Worm (Caenorhabditis elegans): Measurements from ENCODE around the gene acly-1.

The acly-1 gene

DNA sequence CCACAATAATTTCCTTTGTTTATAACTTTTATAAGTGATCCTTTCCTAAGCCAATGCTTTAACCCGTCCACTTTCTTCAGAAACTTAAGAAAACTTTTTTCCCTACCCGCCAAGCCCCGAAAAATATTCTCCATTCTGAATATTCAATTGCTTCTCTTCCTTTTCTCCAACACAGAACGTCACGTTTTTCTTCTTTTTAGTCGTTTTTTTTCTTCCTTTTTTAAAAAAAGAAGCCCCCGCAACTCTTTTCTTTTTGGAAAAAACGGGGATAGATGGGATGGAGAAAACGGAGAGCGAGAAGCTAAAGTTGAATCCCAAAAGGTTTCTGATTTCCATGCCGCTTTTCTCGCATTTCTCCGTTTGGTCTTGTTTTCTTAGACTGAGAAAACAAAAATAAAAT, 773 bp upstream of the acly-1 start:
- TF ChIP-seq hlh-30 (tag; optimal IDR thresholded peaks at IDR 0.05; ENCODE audit: insufficient read depth) = peak; percentile 17
- TF ChIP-seq gei-8 (GFP tag; optimal IDR thresholded peaks at IDR 0.05) = no peak
- no peak for TF ChIP-seq R02D3.7 (tag; optimal IDR thresholded peaks at IDR 0.05)

DNA sequence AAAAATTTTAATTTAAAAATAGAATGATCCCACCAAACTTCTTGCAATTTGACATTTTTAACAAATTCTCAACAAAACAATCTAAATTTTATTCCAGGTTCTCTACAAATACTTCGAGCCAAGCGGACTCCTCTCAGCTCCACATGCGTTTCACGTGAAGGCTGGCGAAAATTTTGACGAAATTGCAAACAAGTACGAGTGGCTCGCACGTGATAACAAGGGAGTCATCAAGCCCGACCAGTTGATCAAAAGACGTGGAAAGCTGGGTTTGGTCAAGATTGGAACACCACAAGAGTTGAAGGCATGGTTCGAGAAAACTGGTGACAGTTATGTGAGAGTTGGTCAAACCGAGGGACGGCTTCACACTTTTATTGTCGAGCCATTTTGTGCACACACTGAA, 295 bp downstream of the acly-1 start:
- TF ChIP-seq dve-1 (tag; optimal IDR thresholded peaks at IDR 0.05; ENCODE audit: insufficient read depth) (no peak), unc-130 (GFP tag; optimal IDR thresholded peaks at IDR 0.05) (no peak), ztf-7 (tag; optimal IDR thresholded peaks at IDR 0.05) (no peak), T26A8.4 (GFP tag; IDR thresholded peaks at IDR 0.05) (no peak), ceh-32 (tag; optimal IDR thresholded peaks at IDR 0.05; ENCODE audit: poor library complexity) (no peak), ceh-28 (tag; optimal IDR thresholded peaks at IDR 0.05) (no peak), unc-62 (GFP tag; optimal IDR thresholded peaks at IDR 0.05 in 1 of 2) (peak in 1 of 2 experiments; percentile 70), unc-62 (tag; optimal IDR thresholded peaks at IDR 0.05) (no peak), daf-8 (GFP tag; IDR thresholded peaks at IDR 0.05) (no peak), saeg-2 (GFP tag; IDR thresholded peaks at IDR 0.05) (no peak), zfp-2 (tag; optimal IDR thresholded peaks at IDR 0.05) (no peak), arid-1 (GFP tag; conservative IDR thresholded peaks at IDR 0.05) (no peak), aha-1 (tag) (peak; percentile 36), ces-1 (GFP tag; optimal IDR thresholded peaks at IDR 0.05) (no peak), nhr-11 (tag; optimal IDR thresholded peaks at IDR 0.05) (no peak), dmd-9 (GFP tag; IDR thresholded peaks at IDR 0.05) (no peak), dmd-6 (GFP tag; IDR thresholded peaks at IDR 0.05) (peak; percentile 45; the same call in 1 of the 2 replicates), F44E2.7 (GFP tag; IDR thresholded peaks at IDR 0.05) (no peak), R02D3.7 (tag; optimal IDR thresholded peaks at IDR 0.05) (no peak), pqm-1 (tag; optimal IDR thresholded peaks at IDR 0.05) (no peak), jun-1 (tag; optimal IDR thresholded peaks at IDR 0.05) (no peak), ama-1 (optimal IDR thresholded peaks at IDR 0.05) (no peak), daf-16 (GFP tag; optimal IDR thresholded peaks at IDR 0.05) (no peak), daf-16 (tag; optimal IDR thresholded peaks at IDR 0.05) (peak; percentile 40), T20F7.1 (GFP tag; optimal IDR thresholded peaks at IDR 0.05) (no peak), lsy-2 (tag; optimal IDR thresholded peaks at IDR 0.05) (no peak), rbr-2 (tag; optimal IDR thresholded peaks at IDR 0.05) (no peak), mdt-29 (GFP tag; IDR thresholded peaks at IDR 0.05) (no peak), zag-1 (tag; optimal IDR thresholded peaks at IDR 0.05) (no peak), F10B5.3 (tag; optimal IDR thresholded peaks at IDR 0.05) (no peak), mxl-3 (GFP tag; optimal IDR thresholded peaks at IDR 0.05) (no peak), hlh-30 (tag; optimal IDR thresholded peaks at IDR 0.05; ENCODE audit: insufficient read depth) (peak; percentile 71), tra-1 (GFP tag; IDR thresholded peaks at IDR 0.05) (no peak), D1046.2 (GFP tag; IDR thresholded peaks at IDR 0.05) (no peak), hlh-11 (tag; optimal IDR thresholded peaks at IDR 0.05) (peak; percentile 25), egl-43 (GFP tag; IDR thresholded peaks at IDR 0.05) (no peak), mxl-2 (GFP tag; conservative IDR thresholded peaks at IDR 0.05) (peak; percentile 97), hmg-1.1 (GFP tag; IDR thresholded peaks at IDR 0.05) (no peak)

DNA sequence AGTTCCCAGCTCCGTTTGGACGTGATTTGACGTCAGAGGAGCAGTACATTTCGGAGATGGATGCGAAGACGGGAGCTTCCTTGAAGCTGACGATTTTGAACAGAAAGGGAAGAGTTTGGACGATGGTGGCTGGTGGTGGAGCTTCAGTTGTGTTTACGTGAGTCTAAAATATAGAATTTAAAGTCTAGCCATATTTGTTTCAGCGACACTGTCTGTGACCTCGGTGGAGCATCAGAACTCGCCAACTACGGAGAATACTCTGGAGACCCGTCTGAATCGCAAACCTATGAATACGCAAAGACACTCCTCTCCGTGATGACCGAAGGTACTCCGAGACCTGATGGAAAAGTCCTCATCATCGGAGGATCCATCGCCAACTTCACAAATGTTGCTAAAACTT, 1.2 kb downstream of the acly-1 start:
- no peak for TF ChIP-seq egl-43 (GFP tag; IDR thresholded peaks at IDR 0.05)
- TF ChIP-seq nhr-28 (tag; optimal IDR thresholded peaks at IDR 0.05) = no peak
- TF ChIP-seq F10B5.3 (tag; optimal IDR thresholded peaks at IDR 0.05) = no peak
- TF ChIP-seq zag-1 (tag; optimal IDR thresholded peaks at IDR 0.05) = no peak
- no peak for TF ChIP-seq skn-1 (tag; optimal IDR thresholded peaks at IDR 0.05)
- no peak for TF ChIP-seq F44E2.7 (GFP tag; IDR thresholded peaks at IDR 0.05)

Data from whole organism, L4 larva.